Fruit fly (Drosophila melanogaster): ENCODE measurements around the gene CG12483.

- TF ChIP-seq spab (GFP tag; optimal IDR thresholded peaks at IDR 0.05) (no peak), CG7368 (GFP tag; optimal IDR thresholded peaks at IDR 0.05) (no peak), Hr4 (GFP tag; optimal IDR thresholded peaks at IDR 0.05) (no peak), CG31627 (GFP tag; optimal IDR thresholded peaks at IDR 0.05) (no peak), dsx (GFP tag; optimal IDR thresholded peaks at IDR 0.05; ENCODE audit: poor library complexity, severe bottlenecking) (no peak), pdm3 (GFP tag; optimal IDR thresholded peaks at IDR 0.05) (no peak), CG32006 (GFP tag; optimal IDR thresholded peaks at IDR 0.05) (no peak), lz (GFP tag; optimal IDR thresholded peaks at IDR 0.05) (no peak), salr (GFP tag; optimal IDR thresholded peaks at IDR 0.05) (no peak)
Measured at dm6 chr3L:56532-56931, 41.6 kb downstream of the CG12483 start.
